Fruit fly (Drosophila melanogaster) whole organism, embryonic: ENCODE measurements around the gene RpLP1.

Source experiments
- Atf6 ChIP-seq: fragments of 200-800 bp; sonication (Bioruptor generic); IDR thresholded peaks from 2 replicates; pipeline ENCODE4 v1.3.6; 2022; ENCODE audit warnings: missing biosample characterization, missing genetic modification characterization
- B-H1 ChIP-seq: fragments of 200-800 bp; sonication (Bioruptor generic); IDR thresholded peaks from 3 replicates; pipeline ENCODE4 v1.3.6; 2022; ENCODE audit warnings: missing biosample characterization, missing genetic modification characterization
- CG10462 ChIP-seq: fragments of 200-800 bp; sonication (Bioruptor generic); optimal IDR thresholded peaks from 2 replicates; lab custom pipeline; 2016; ENCODE audit warnings: missing biosample characterization, missing genetic modification characterization
- CG10565 ChIP-seq: fragments of 200-800 bp; sonication (Bioruptor generic); optimal IDR thresholded peaks from 3 replicates; lab custom pipeline; 2016; ENCODE audit warnings: missing biosample characterization, mild to moderate bottlenecking, missing genetic modification characterization
- CG10979 ChIP-seq: fragments of 200-800 bp; sonication (Bioruptor generic); optimal IDR thresholded peaks from 2 replicates; lab custom pipeline; 2018; ENCODE audit warnings: missing biosample characterization, mild to moderate bottlenecking, missing genetic modification characterization, moderate library complexity
- CG12071 ChIP-seq: fragments of 200-800 bp; sonication (Bioruptor generic); optimal IDR thresholded peaks from 3 replicates; lab custom pipeline; 2018; ENCODE audit warnings: missing biosample characterization, mild to moderate bottlenecking, missing genetic modification characterization
- CG12942 ChIP-seq: fragments of 200-800 bp; sonication (Bioruptor generic); optimal IDR thresholded peaks from 3 replicates; lab custom pipeline; 2016; ENCODE audit warnings: missing biosample characterization, missing genetic modification characterization
- CG14965 ChIP-seq: fragments of 200-800 bp; sonication (Bioruptor generic); optimal IDR thresholded peaks from 2 replicates; lab custom pipeline; 2016; ENCODE audit warnings: missing biosample characterization, missing genetic modification characterization, borderline replicate concordance
- CG15479 ChIP-seq: fragments of 200-800 bp; sonication (Bioruptor generic); optimal IDR thresholded peaks from 3 replicates; lab custom pipeline; 2019; ENCODE audit warnings: missing biosample characterization, mild to moderate bottlenecking, missing genetic modification characterization, moderate library complexity
- CG16813 ChIP-seq: fragments of 200-800 bp; sonication (Bioruptor generic); IDR thresholded peaks from 3 replicates; pipeline ENCODE4 v1.3.6; 2022; ENCODE audit warnings: missing biosample characterization, missing genetic modification characterization; ENCODE audit not compliant: partially characterized antibody
- CG2202 ChIP-seq: fragments of 200-800 bp; sonication (Bioruptor generic); optimal IDR thresholded peaks from 2 replicates; lab custom pipeline; 2018; ENCODE audit warnings: missing biosample characterization, mild to moderate bottlenecking, missing genetic modification characterization
- CG34376 ChIP-seq: fragments of 200-800 bp; sonication (Bioruptor generic); optimal IDR thresholded peaks from 2 replicates; lab custom pipeline; 2018; ENCODE audit warnings: missing biosample characterization, mild to moderate bottlenecking, missing genetic modification characterization
- CG7786 ChIP-seq: fragments of 200-800 bp; sonication (Bioruptor generic); optimal IDR thresholded peaks from 2 replicates; lab custom pipeline; 2016; ENCODE audit warnings: missing biosample characterization, missing genetic modification characterization
- CG7987 ChIP-seq: fragments of 200-800 bp; sonication (Bioruptor generic); optimal IDR thresholded peaks from 2 replicates; lab custom pipeline; 2018; ENCODE audit warnings: missing biosample characterization, mild to moderate bottlenecking, missing genetic modification characterization, moderate library complexity
- CG9215 ChIP-seq: fragments of 200-800 bp; sonication (Bioruptor generic); IDR thresholded peaks from 2 replicates; pipeline ENCODE4 v1.3.6; 2022; ENCODE audit warnings: missing biosample characterization, missing genetic modification characterization
- CTCF ChIP-seq: fragments of 200-800 bp; sonication (Bioruptor generic); optimal IDR thresholded peaks from 2 replicates; lab custom pipeline; 2017; ENCODE audit warnings: missing biosample characterization, mild to moderate bottlenecking, missing genetic modification characterization, moderate library complexity
- Dp ChIP-seq: fragments of 200-800 bp; sonication (Bioruptor generic); optimal IDR thresholded peaks from 2 replicates; lab custom pipeline; 2018; ENCODE audit warnings: missing biosample characterization, mild to moderate bottlenecking, missing genetic modification characterization, moderate library complexity
- E2f2 ChIP-seq: fragments of 200-800 bp; sonication (Bioruptor generic); IDR thresholded peaks from 2 replicates; pipeline ENCODE4 v1.3.6; 2022; ENCODE audit warnings: missing biosample characterization, missing genetic modification characterization
- Max ChIP-seq: fragments of 200-800 bp; sonication (Bioruptor generic); optimal IDR thresholded peaks from 2 replicates; lab custom pipeline; 2016; ENCODE audit warnings: missing biosample characterization, mild to moderate bottlenecking, missing genetic modification characterization
- Mes4 ChIP-seq: fragments of 200-800 bp; sonication (Bioruptor generic); optimal IDR thresholded peaks from 2 replicates; lab custom pipeline; 2016; ENCODE audit warnings: missing biosample characterization, missing genetic modification characterization
- Ravus ChIP-seq: fragments of 200-800 bp; sonication (Bioruptor generic); IDR thresholded peaks from 2 replicates; pipeline ENCODE4 v1.3.6; 2022; ENCODE audit warnings: missing biosample characterization, missing genetic modification characterization
- Rfx ChIP-seq: fragments of 200-800 bp; sonication (Bioruptor generic); IDR thresholded peaks from 2 replicates; pipeline ENCODE4 v1.3.6; 2022; ENCODE audit warnings: missing biosample characterization, missing genetic modification characterization
- Sry-β ChIP-seq: fragments of 200-800 bp; sonication (Bioruptor generic); optimal IDR thresholded peaks from 2 replicates; lab custom pipeline; 2018; ENCODE audit warnings: missing biosample characterization, mild to moderate bottlenecking, missing genetic modification characterization, moderate library complexity
- Vsx1 ChIP-seq: fragments of 200-800 bp; sonication (Bioruptor generic); optimal IDR thresholded peaks from 2 replicates; lab custom pipeline; 2017; ENCODE audit warnings: missing biosample characterization, mild to moderate bottlenecking, missing genetic modification characterization, missing genetic modification reagents
- aop ChIP-seq: fragments of 200-800 bp; sonication (Bioruptor generic); IDR thresholded peaks from 2 replicates; pipeline ENCODE4 v1.3.6; 2022; ENCODE audit warnings: missing biosample characterization, missing genetic modification characterization
- ash1 ChIP-seq: fragments of 200-800 bp; sonication (Bioruptor generic); optimal IDR thresholded peaks from 2 replicates; lab custom pipeline; 2018; ENCODE audit warnings: missing biosample characterization, mild to moderate bottlenecking, missing genetic modification characterization
- bbx ChIP-seq: fragments of 200-800 bp; sonication (Bioruptor generic); IDR thresholded peaks from 2 replicates; pipeline ENCODE4 v1.3.6; 2022; ENCODE audit warnings: missing biosample characterization, missing genetic modification characterization; ENCODE audit not compliant: partially characterized antibody
- bigmax ChIP-seq: fragments of 200-800 bp; sonication (Bioruptor generic); optimal IDR thresholded peaks from 2 replicates; lab custom pipeline; 2018; ENCODE audit warnings: missing biosample characterization, mild to moderate bottlenecking, missing genetic modification characterization
- bowl ChIP-seq: fragments of 200-800 bp; sonication (Bioruptor generic); IDR thresholded peaks from 2 replicates; pipeline ENCODE4 v1.3.6; 2022; ENCODE audit warnings: missing biosample characterization, missing genetic modification characterization
- btn ChIP-seq: fragments of 200-800 bp; sonication (Bioruptor generic); optimal IDR thresholded peaks from 2 replicates; lab custom pipeline; 2016; ENCODE audit warnings: missing biosample characterization, missing genetic modification characterization
- crp ChIP-seq, 2 experiments: fragments of 200-800 bp; sonication (Bioruptor generic); optimal IDR thresholded peaks; 2 replicates in 1 of 2; 3 replicates in 1 of 2; lab custom pipeline; 2017; ENCODE audit warnings: missing biosample characterization in 2 of 2, missing genetic modification characterization in 2 of 2, mild to moderate bottlenecking in 1 of 2, moderate library complexity in 1 of 2
- cwo ChIP-seq: fragments of 200-800 bp; sonication (Bioruptor generic); optimal IDR thresholded peaks from 3 replicates; lab custom pipeline; 2017; ENCODE audit warnings: missing biosample characterization, missing genetic modification characterization, mild to moderate bottlenecking, moderate library complexity, missing genetic modification reagents
- dan ChIP-seq: fragments of 200-800 bp; sonication (Bioruptor generic); IDR thresholded peaks from 2 replicates; pipeline ENCODE4 v1.3.6; 2022; ENCODE audit warnings: missing biosample characterization, missing genetic modification characterization
- dimm ChIP-seq: fragments of 200-800 bp; sonication (Bioruptor generic); IDR thresholded peaks from 2 replicates; pipeline ENCODE4 v1.3.6; 2022; ENCODE audit warnings: missing biosample characterization, missing genetic modification characterization
- gt ChIP-seq: fragments of 200-800 bp; sonication (Bioruptor generic); IDR thresholded peaks from 2 replicates; pipeline ENCODE4 v1.3.6; 2022; ENCODE audit warnings: missing biosample characterization, missing genetic modification characterization
- hth ChIP-seq: fragments of >200 bp; optimal IDR thresholded peaks from 2 replicates; lab custom pipeline; 2017; ENCODE audit warnings: inconsistent platforms
- kay ChIP-seq: fragments of 200-800 bp; sonication (Bioruptor generic); optimal IDR thresholded peaks from 2 replicates; lab custom pipeline; 2016; ENCODE audit warnings: missing biosample characterization, missing genetic modification characterization
- knrl ChIP-seq: fragments of 200-800 bp; sonication (Bioruptor generic); IDR thresholded peaks from 3 replicates; pipeline ENCODE4 v1.3.6; 2022; ENCODE audit warnings: missing biosample characterization, missing genetic modification characterization; ENCODE audit not compliant: partially characterized antibody
- mirr ChIP-seq: fragments of 200-800 bp; sonication (Bioruptor generic); optimal IDR thresholded peaks from 3 replicates; lab custom pipeline; 2018; ENCODE audit warnings: missing biosample characterization, mild to moderate bottlenecking, missing genetic modification characterization
- otp ChIP-seq: fragments of 200-800 bp; sonication (Bioruptor generic); IDR thresholded peaks from 3 replicates; pipeline ENCODE4, ENCODE4 v1.3.6; 2022; ENCODE audit warnings: missing biosample characterization, missing genetic modification characterization
- p53 ChIP-seq: fragments of 200-800 bp; sonication (Bioruptor generic); optimal IDR thresholded peaks from 2 replicates; lab custom pipeline; 2016; ENCODE audit warnings: missing biosample characterization, missing genetic modification characterization
- peb ChIP-seq: fragments of 200-800 bp; sonication (Bioruptor generic); IDR thresholded peaks from 2 replicates; pipeline ENCODE4 v1.3.6; 2022; ENCODE audit warnings: missing biosample characterization, missing genetic modification characterization
- pho ChIP-seq: fragments of 200-800 bp; sonication (Bioruptor generic); optimal IDR thresholded peaks from 2 replicates; lab custom pipeline; 2016; ENCODE audit warnings: missing biosample characterization, missing genetic modification characterization
- psq ChIP-seq: fragments of 200-800 bp; sonication (Bioruptor generic); optimal IDR thresholded peaks from 2 replicates; lab custom pipeline; 2017; ENCODE audit warnings: missing biosample characterization, missing genetic modification characterization
- salm ChIP-seq: fragments of 200-800 bp; sonication (Bioruptor generic); optimal IDR thresholded peaks from 2 replicates; lab custom pipeline; 2018; ENCODE audit warnings: missing biosample characterization, mild to moderate bottlenecking, missing genetic modification characterization
- sd ChIP-seq: fragments of 200-800 bp; sonication (Bioruptor generic); optimal IDR thresholded peaks from 3 replicates; lab custom pipeline; 2018; ENCODE audit warnings: missing biosample characterization, mild to moderate bottlenecking, missing genetic modification characterization, moderate library complexity
- slbo ChIP-seq: fragments of 200-800 bp; sonication (Bioruptor generic); IDR thresholded peaks from 2 replicates; pipeline ENCODE4 v1.3.6; 2022; ENCODE audit warnings: missing biosample characterization, missing genetic modification characterization
- tin ChIP-seq: fragments of 200-800 bp; sonication (Bioruptor generic); optimal IDR thresholded peaks from 3 replicates; lab custom pipeline; 2016; ENCODE audit warnings: missing biosample characterization, missing genetic modification characterization
- twi ChIP-seq: fragments of 200-800 bp; optimal IDR thresholded peaks from 2 replicates; lab custom pipeline; 2019; ENCODE audit warnings: missing biosample characterization, mild to moderate bottlenecking, missing genetic modification characterization, moderate library complexity
- wek ChIP-seq: fragments of 200-800 bp; sonication (Bioruptor generic); optimal IDR thresholded peaks from 3 replicates; lab custom pipeline; 2018; ENCODE audit warnings: missing biosample characterization, mild to moderate bottlenecking, missing genetic modification characterization, moderate library complexity

Gene RpLP1

DNA sequence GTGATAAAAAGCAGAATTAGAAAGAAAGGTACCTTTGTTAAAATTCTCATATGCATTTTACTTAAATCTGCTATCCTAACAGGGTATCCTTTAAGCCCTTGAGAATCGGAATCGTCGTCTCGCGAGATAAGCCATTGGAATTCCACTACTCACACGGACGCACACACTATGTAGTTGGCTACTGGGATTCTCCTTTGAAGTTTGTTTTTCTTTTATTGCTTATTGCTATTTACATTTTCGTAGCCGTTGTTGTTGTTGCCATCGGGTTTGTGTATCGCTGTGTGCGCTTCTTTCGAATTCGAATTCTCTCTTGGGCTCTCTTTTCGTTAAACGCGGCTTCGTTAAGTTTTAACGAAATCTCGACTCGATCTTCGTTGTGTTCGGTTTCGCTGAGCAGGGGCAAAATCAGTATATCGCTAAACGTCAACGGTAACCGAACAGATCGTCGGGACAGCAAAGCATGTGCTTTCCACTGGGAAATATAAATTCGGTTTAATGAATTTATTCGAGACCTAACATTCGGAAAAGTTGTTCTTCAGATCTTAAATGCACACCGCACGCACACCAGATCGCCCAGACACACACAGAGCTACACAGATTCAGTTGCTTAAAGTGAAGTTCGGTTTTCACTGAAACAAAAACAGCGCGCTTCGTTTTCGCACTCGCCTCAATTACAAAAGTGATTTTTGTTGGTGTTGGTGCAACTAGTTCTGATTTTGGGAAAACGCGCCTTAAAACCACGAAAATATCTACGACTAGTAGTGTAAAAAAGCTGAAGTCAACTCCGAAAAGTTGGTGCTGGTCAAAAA, 11.3 kb downstream of the RpLP1 start, which contains the start of gene ex (continued):
- TF ChIP-seq twi (tag; lab: Kevin White, UChicago), result peak; percentile 39
- TF ChIP-seq kay (GFP tag; lab: Kevin White, UChicago), result peak; percentile 7
- peak; percentile 5 for TF ChIP-seq Sry-β
- TF ChIP-seq tin (GFP tag; lab: Kevin White, UChicago), result no peak
- no peak for TF ChIP-seq gt (GFP tag; lab: Robert Waterston, UW)
- no peak for TF ChIP-seq Dp (GFP tag; lab: Kevin White, UChicago)
- TF ChIP-seq CG7987, result peak; percentile 92
- TF ChIP-seq CTCF (GFP tag; lab: Kevin White, UChicago), result peak; percentile 3
- TF ChIP-seq psq (GFP tag; lab: Kevin White, UChicago), result peak; percentile 76
- TF ChIP-seq CG15479 (GFP tag; lab: Kevin White, UChicago), result no peak
- TF ChIP-seq CG9215, result no peak
- peak; percentile 70 for TF ChIP-seq CG2202 (tag; lab: Kevin White, UChicago)
- peak; percentile 55; the same call in 1 of the 2 replicates for TF ChIP-seq bowl (GFP tag; lab: Robert Waterston, UW)
- no peak for TF ChIP-seq btn (GFP tag; lab: Kevin White, UChicago)
- no peak for TF ChIP-seq CG7786
- TF ChIP-seq sd (tag; lab: Kevin White, UChicago), result peak; percentile 67
- peak; percentile 44; the same call in 1 of the 2 replicates for TF ChIP-seq bbx (GFP tag; lab: Robert Waterston, UW)
- TF ChIP-seq Vsx1 (GFP tag; lab: Kevin White, UChicago), result peak; percentile 62
- TF ChIP-seq dimm (GFP tag; lab: Robert Waterston, UW), result no peak
- peak; percentile 76 for TF ChIP-seq CG34376 (GFP tag; lab: Kevin White, UChicago)
- no peak for TF ChIP-seq Ravus (GFP tag; lab: Robert Waterston, UW)
- peak; percentile 35 for TF ChIP-seq salm (tag; lab: Kevin White, UChicago)
- no peak for TF ChIP-seq pho
- TF ChIP-seq B-H1 (GFP tag; lab: Robert Waterston, UW), result no peak; the same call in 2 of the 3 replicates
- no peak for TF ChIP-seq aop (GFP tag; lab: Robert Waterston, UW)
- TF ChIP-seq CG16813, result no peak
- TF ChIP-seq slbo (GFP tag; lab: Robert Waterston, UW), result no peak
- TF ChIP-seq mirr (GFP tag; lab: Kevin White, UChicago), result peak; percentile 63
- peak; percentile 34 for TF ChIP-seq p53 (GFP tag; lab: Kevin White, UChicago)
- no peak for TF ChIP-seq hth
- peak; percentile 87 for TF ChIP-seq wek
- TF ChIP-seq ash1 (GFP tag; lab: Kevin White, UChicago), result peak; percentile 14
- TF ChIP-seq Mes4 (GFP tag; lab: Kevin White, UChicago), result peak; percentile 31
- TF ChIP-seq knrl, result no peak
- TF ChIP-seq Max (GFP tag; lab: Kevin White, UChicago), result no peak
- TF ChIP-seq CG14965 (GFP tag; lab: Kevin White, UChicago), result peak; percentile 14
- TF ChIP-seq otp (GFP tag; lab: Robert Waterston, UW), result peak; percentile 16; the same call in 1 of the 3 replicates
- no peak for TF ChIP-seq peb
- TF ChIP-seq CG12071 (GFP tag; lab: Kevin White, UChicago), result peak; percentile 87
- no peak for TF ChIP-seq bigmax (GFP tag; lab: Kevin White, UChicago)
- TF ChIP-seq CG12942 (GFP tag; lab: Kevin White, UChicago), result no peak
- TF ChIP-seq CG10565 (GFP tag; lab: Kevin White, UChicago), result no peak
- no peak for TF ChIP-seq CG10979 (tag; lab: Kevin White, UChicago)
- TF ChIP-seq CG10462 (GFP tag; lab: Kevin White, UChicago), result peak; percentile 29
- no peak for TF ChIP-seq Rfx (GFP tag; lab: Robert Waterston, UW)
- TF ChIP-seq crp (GFP tag; optimal IDR thresholded peaks at IDR 0.05; lab: Kevin White, UChicago), result no peak
- no peak for TF ChIP-seq dan (GFP tag; lab: Robert Waterston, UW)
- TF ChIP-seq E2f2, result peak; percentile 27; the same call in 1 of the 2 replicates
- TF ChIP-seq Atf6, result peak; percentile 58
- peak; percentile 40 for TF ChIP-seq cwo (GFP tag; lab: Kevin White, UChicago)
